Worm (Caenorhabditis elegans): ENCODE measurements around the gene Y43C5B.2.

DNA sequence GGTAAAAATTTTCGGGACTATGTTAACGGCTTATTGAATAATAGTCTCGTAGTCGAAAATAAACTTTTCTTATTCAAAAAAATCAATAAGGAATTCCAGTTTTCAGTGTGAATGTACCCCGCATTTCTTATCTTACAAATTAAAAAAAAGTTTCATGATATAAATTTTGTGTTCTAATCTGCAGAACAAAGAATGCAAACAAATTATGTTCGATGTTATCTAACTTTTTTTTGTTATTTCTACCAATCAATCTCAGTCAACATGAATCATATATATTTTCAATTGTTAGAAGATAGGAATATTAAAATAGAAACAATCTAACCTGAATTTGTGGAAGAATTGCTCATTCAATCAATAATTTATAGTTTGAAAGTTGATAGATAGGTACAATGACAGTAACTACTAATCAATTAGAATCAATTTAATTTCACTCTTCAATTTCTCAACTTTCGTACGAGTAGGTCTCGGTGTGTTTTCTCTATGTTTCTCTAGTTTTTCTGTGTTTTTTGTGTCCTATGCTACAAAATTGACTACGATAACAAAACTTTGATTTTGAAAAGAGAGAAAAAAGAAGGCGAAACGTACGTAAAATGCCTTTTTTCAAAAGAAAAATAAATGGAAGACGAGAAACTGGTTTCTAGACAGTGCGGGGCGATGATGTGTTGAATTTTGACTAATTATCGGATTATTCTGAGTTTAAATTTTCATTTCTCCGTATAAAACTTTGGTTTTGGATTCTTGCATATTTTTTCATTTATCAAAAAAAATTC is 2.1 kb downstream of the Y43C5B.2 start, which contains the start of the genes unc-43 and Y43C5B.3:
- TF ChIP-seq sea-1 (GFP tag; conservative IDR thresholded peaks at IDR 0.05), result no peak
- TF ChIP-seq pes-1 (GFP tag; IDR thresholded peaks at IDR 0.05), result no peak
- no peak for TF ChIP-seq tbx-37 (GFP tag; conservative IDR thresholded peaks at IDR 0.05)
- TF ChIP-seq ama-1 (optimal IDR thresholded peaks at IDR 0.05), result no peak
- no peak for TF ChIP-seq tra-4 (tag; optimal IDR thresholded peaks at IDR 0.05)
- TF ChIP-seq hmbx-1 (tag; optimal IDR thresholded peaks at IDR 0.05), result no peak
- TF ChIP-seq scrt-1 (GFP tag; IDR thresholded peaks at IDR 0.05), result no peak
